Fruit fly (Drosophila melanogaster) whole organism, embryonic: Measurements from ENCODE around the gene Irk1.

ENCODE experiments used
- Ada2b ChIP-seq: fragments of 200-800 bp; sonication (Bioruptor generic); IDR thresholded peaks from 2 replicates; pipeline ENCODE4 v1.3.6; 2022; ENCODE audit warnings: missing biosample characterization, missing genetic modification characterization
- Asciz ChIP-seq: fragments of 200-800 bp; sonication (Bioruptor generic); optimal IDR thresholded peaks from 2 replicates; lab custom pipeline; 2017; ENCODE audit warnings: missing biosample characterization, mild to moderate bottlenecking, missing genetic modification characterization, missing genetic modification reagents
- CG10654 ChIP-seq: fragments of 200-800 bp; sonication (Bioruptor generic); optimal IDR thresholded peaks from 2 replicates; lab custom pipeline; 2016; ENCODE audit warnings: missing biosample characterization, missing genetic modification characterization
- CG11695 ChIP-seq: fragments of 200-800 bp; sonication (Bioruptor generic); IDR thresholded peaks from 3 replicates; pipeline ENCODE4 v1.3.6; 2022; ENCODE audit warnings: missing biosample characterization, missing genetic modification characterization
- CG12236 ChIP-seq: fragments of 200-800 bp; sonication (Bioruptor generic); optimal IDR thresholded peaks from 2 replicates; lab custom pipeline; 2016; ENCODE audit warnings: missing biosample characterization, missing genetic modification characterization
- CG1529 ChIP-seq: fragments of 200-800 bp; sonication (Bioruptor generic); optimal IDR thresholded peaks from 3 replicates; lab custom pipeline; 2018; ENCODE audit warnings: missing biosample characterization, missing genetic modification characterization
- CG15696 ChIP-seq: fragments of 200-800 bp; sonication (Bioruptor generic); optimal IDR thresholded peaks from 2 replicates; lab custom pipeline; 2019; ENCODE audit warnings: missing biosample characterization, mild to moderate bottlenecking, missing genetic modification characterization, moderate library complexity
- CG2116 ChIP-seq: fragments of 200-800 bp; sonication (Bioruptor generic); optimal IDR thresholded peaks from 3 replicates; lab custom pipeline; 2018; ENCODE audit warnings: missing biosample characterization, mild to moderate bottlenecking, missing genetic modification characterization
- CG2199 ChIP-seq: fragments of 200-800 bp; sonication (Bioruptor generic); IDR thresholded peaks from 3 replicates; pipeline ENCODE4 v1.3.6; 2022; ENCODE audit warnings: missing biosample characterization, missing genetic modification characterization
- CG2712 ChIP-seq: fragments of 200-800 bp; optimal IDR thresholded peaks from 3 replicates; lab custom pipeline; 2019; ENCODE audit warnings: missing biosample characterization, mild to moderate bottlenecking, missing genetic modification characterization, moderate library complexity
- CG2889 ChIP-seq: fragments of 200-800 bp; sonication (Bioruptor generic); IDR thresholded peaks from 3 replicates; pipeline ENCODE4 v1.3.6; 2022; ENCODE audit warnings: missing biosample characterization, missing genetic modification characterization
- CG3726 ChIP-seq: fragments of 200-800 bp; sonication (Bioruptor generic); IDR thresholded peaks from 3 replicates; pipeline ENCODE4, ENCODE4 v1.3.6; 2022; ENCODE audit warnings: missing biosample characterization, missing genetic modification characterization
- CG3838 ChIP-seq: fragments of 200-800 bp; sonication (Bioruptor generic); optimal IDR thresholded peaks from 3 replicates; lab custom pipeline; 2016; ENCODE audit warnings: missing biosample characterization, missing genetic modification characterization
- CG4360 ChIP-seq: fragments of 200-800 bp; sonication (Bioruptor generic); IDR thresholded peaks from 2 replicates; pipeline ENCODE4 v1.3.6; 2022; ENCODE audit warnings: missing biosample characterization, missing genetic modification characterization
- CG6791 ChIP-seq: fragments of 200-800 bp; sonication (Bioruptor generic); IDR thresholded peaks from 3 replicates; pipeline ENCODE4 v1.3.6; 2022; ENCODE audit warnings: missing biosample characterization, missing genetic modification characterization; ENCODE audit not compliant: partially characterized antibody
- Dbx ChIP-seq: fragments of 200-800 bp; sonication (Bioruptor generic); IDR thresholded peaks from 3 replicates; pipeline ENCODE4 v1.3.6; 2022; ENCODE audit warnings: missing biosample characterization, missing genetic modification characterization
- Deaf1 ChIP-seq: fragments of 200-800 bp; optimal IDR thresholded peaks from 3 replicates; lab custom pipeline; 2019; ENCODE audit warnings: missing biosample characterization, mild to moderate bottlenecking, missing genetic modification characterization, moderate library complexity
- Eip74EF ChIP-seq, 2 experiments: fragments of 200-800 bp in 1 of 2; fragments of >200 bp in 1 of 2; sonication (Bioruptor generic) in 1 of 2; optimal IDR thresholded peaks; 2 replicates each; lab custom pipeline; 2017 to 2019; ENCODE audit warnings: missing biosample characterization in 2 of 2, missing genetic modification characterization in 2 of 2, mild to moderate bottlenecking in 1 of 2, moderate library complexity in 1 of 2
- Ets65A ChIP-seq: fragments of 200-800 bp; sonication (Bioruptor generic); peaks from one replicate; lab custom pipeline; 2016; ENCODE audit warnings: missing biosample characterization, missing genetic modification characterization
- Meics ChIP-seq: fragments of 200-800 bp; sonication (Bioruptor generic); optimal IDR thresholded peaks from 2 replicates; lab custom pipeline; 2017; ENCODE audit warnings: missing biosample characterization, mild to moderate bottlenecking, missing genetic modification characterization
- Nf-YB ChIP-seq: fragments of 200-800 bp; sonication (Bioruptor generic); optimal IDR thresholded peaks from 3 replicates; lab custom pipeline; 2019; ENCODE audit warnings: missing biosample characterization, mild to moderate bottlenecking, missing genetic modification characterization, moderate library complexity
- Nf-YC ChIP-seq: fragments of 200-800 bp; optimal IDR thresholded peaks from 3 replicates; lab custom pipeline; 2019; ENCODE audit warnings: missing biosample characterization, mild to moderate bottlenecking, missing genetic modification characterization, moderate library complexity
- Taf1 ChIP-seq: fragments of 200-800 bp; sonication (Bioruptor generic); IDR thresholded peaks from 2 replicates; pipeline ENCODE4 v1.3.6; 2022; ENCODE audit warnings: missing biosample characterization, missing genetic modification characterization
- Xbp1 ChIP-seq: fragments of 200-800 bp; sonication (Bioruptor generic); optimal IDR thresholded peaks from 3 replicates; lab custom pipeline; 2016; ENCODE audit warnings: missing biosample characterization, mild to moderate bottlenecking, missing genetic modification characterization
- az2 ChIP-seq: fragments of 200-800 bp; sonication (Bioruptor generic); optimal IDR thresholded peaks from 3 replicates; lab custom pipeline; 2016; ENCODE audit warnings: missing biosample characterization, missing genetic modification characterization
- bigmax ChIP-seq: fragments of 200-800 bp; sonication (Bioruptor generic); optimal IDR thresholded peaks from 2 replicates; lab custom pipeline; 2018; ENCODE audit warnings: missing biosample characterization, mild to moderate bottlenecking, missing genetic modification characterization
- cg ChIP-seq: fragments of 200-800 bp; sonication (Bioruptor generic); optimal IDR thresholded peaks from 3 replicates; lab custom pipeline; 2019; ENCODE audit warnings: missing biosample characterization, mild to moderate bottlenecking, missing genetic modification characterization, moderate library complexity
- chinmo ChIP-seq: fragments of 200-800 bp; sonication (Bioruptor generic); IDR thresholded peaks from 4 replicates; pipeline ENCODE4 v1.3.6; 2022; ENCODE audit warnings: missing biosample characterization, missing genetic modification characterization; ENCODE audit not compliant: partially characterized antibody
- chm ChIP-seq: fragments of 200-800 bp; sonication (Bioruptor generic); IDR thresholded peaks from 2 replicates; pipeline ENCODE4 v1.3.6; 2022; ENCODE audit warnings: missing biosample characterization, missing genetic modification characterization
- fru ChIP-seq: fragments of >200 bp; optimal IDR thresholded peaks from 2 replicates; lab custom pipeline; 2017
- gcm ChIP-seq: fragments of 200-800 bp; sonication (Bioruptor generic); optimal IDR thresholded peaks from 2 replicates; lab custom pipeline; 2019; ENCODE audit warnings: missing biosample characterization, mild to moderate bottlenecking, missing genetic modification characterization, moderate library complexity
- gro ChIP-seq: fragments of 200-800 bp; sonication (Bioruptor generic); optimal IDR thresholded peaks from 2 replicates; lab custom pipeline; 2016; ENCODE audit warnings: missing biosample characterization, missing genetic modification characterization
- her ChIP-seq: fragments of 200-800 bp; sonication (Bioruptor generic); optimal IDR thresholded peaks from 2 replicates; lab custom pipeline; 2016; ENCODE audit warnings: missing biosample characterization, missing genetic modification characterization
- mirr ChIP-seq: fragments of 200-800 bp; sonication (Bioruptor generic); optimal IDR thresholded peaks from 3 replicates; lab custom pipeline; 2018; ENCODE audit warnings: missing biosample characterization, mild to moderate bottlenecking, missing genetic modification characterization
- nau ChIP-seq: fragments of 200-800 bp; sonication (Bioruptor generic); optimal IDR thresholded peaks from 3 replicates; lab custom pipeline; 2017; ENCODE audit warnings: missing biosample characterization, mild to moderate bottlenecking, missing genetic modification characterization, missing genetic modification reagents
- phol ChIP-seq: fragments of 200-800 bp; sonication (Bioruptor generic); optimal IDR thresholded peaks from 3 replicates; lab custom pipeline; 2018; ENCODE audit warnings: missing biosample characterization, mild to moderate bottlenecking, missing genetic modification characterization, moderate library complexity
- prd ChIP-seq, 3 experiments: fragments of >200 bp in 2 of 3; fragments of 200-800 bp in 1 of 3; sonication (Bioruptor generic) in 1 of 3; optimal IDR thresholded peaks in 2 of 3; IDR thresholded peaks in 1 of 3; 2 replicates in 2 of 3; 3 replicates in 1 of 3; pipeline versions ENCODE4 v1.3.6 to Lab custom; 2017 to 2022; ENCODE audit warnings: missing biosample characterization in 1 of 3, missing genetic modification characterization in 1 of 3
- seq ChIP-seq: fragments of 200-800 bp; sonication (Bioruptor generic); IDR thresholded peaks from 2 replicates; pipeline ENCODE4 v1.3.6; 2022; ENCODE audit warnings: missing biosample characterization, missing genetic modification characterization
- slbo ChIP-seq: fragments of 200-800 bp; sonication (Bioruptor generic); IDR thresholded peaks from 2 replicates; pipeline ENCODE4 v1.3.6; 2022; ENCODE audit warnings: missing biosample characterization, missing genetic modification characterization
- slp2 ChIP-seq: fragments of 200-800 bp; sonication (Bioruptor generic); optimal IDR thresholded peaks from 2 replicates; lab custom pipeline; 2016; ENCODE audit warnings: missing biosample characterization, missing genetic modification characterization
- so ChIP-seq: fragments of 200-800 bp; sonication (Bioruptor generic); IDR thresholded peaks from 3 replicates; pipeline ENCODE4 v1.3.6; 2022; ENCODE audit warnings: missing biosample characterization, missing genetic modification characterization
- sug ChIP-seq: fragments of 200-800 bp; optimal IDR thresholded peaks from 2 replicates; lab custom pipeline; 2019; ENCODE audit warnings: missing biosample characterization, mild to moderate bottlenecking, missing genetic modification characterization, moderate library complexity
- tin ChIP-seq: fragments of 200-800 bp; sonication (Bioruptor generic); optimal IDR thresholded peaks from 3 replicates; lab custom pipeline; 2016; ENCODE audit warnings: missing biosample characterization, missing genetic modification characterization
- yki ChIP-seq: fragments of >200 bp; optimal IDR thresholded peaks from 3 replicates; lab custom pipeline; 2018
- z ChIP-seq: fragments of 200-800 bp; sonication (Bioruptor generic); IDR thresholded peaks from 3 replicates; pipeline ENCODE4 v1.3.6; 2022; ENCODE audit warnings: missing biosample characterization, missing genetic modification characterization
- zfh2 ChIP-seq: fragments of 200-800 bp; sonication (Bioruptor generic); optimal IDR thresholded peaks from 2 replicates; lab custom pipeline; 2016; ENCODE audit warnings: missing biosample characterization, missing genetic modification characterization

Gene Irk1

DNA sequence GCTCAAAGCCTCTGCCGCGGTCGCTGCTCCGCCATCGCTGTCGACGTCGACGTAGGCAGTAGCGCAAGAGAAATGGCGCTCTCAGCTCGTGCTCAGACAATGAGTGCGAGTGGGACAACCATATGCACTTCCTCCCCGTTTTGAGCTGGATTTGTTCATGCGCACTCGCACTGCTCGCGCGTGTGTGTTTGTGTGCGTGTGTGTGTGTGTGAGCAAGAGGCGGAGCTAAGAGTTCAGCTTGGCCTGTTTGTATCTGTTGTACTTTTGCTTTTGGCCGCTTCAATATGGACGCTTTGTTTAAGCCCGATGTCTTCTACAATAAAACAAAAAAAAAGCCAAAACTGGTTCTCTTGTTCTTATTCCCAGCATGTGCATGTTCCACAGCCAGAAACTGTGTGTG, 33.0 kb downstream of the Irk1 start (continued):
- TF ChIP-seq chinmo (peak; percentile 77; the same call in 1 of the 4 replicates), gro (GFP tag; lab: Kevin White, UChicago) (no peak), Meics (GFP tag; lab: Kevin White, UChicago) (no peak), her (GFP tag; lab: Kevin White, UChicago) (peak; percentile 7), z (GFP tag; lab: Robert Waterston, UW) (peak; percentile 78), gcm (peak; percentile 30)

DNA sequence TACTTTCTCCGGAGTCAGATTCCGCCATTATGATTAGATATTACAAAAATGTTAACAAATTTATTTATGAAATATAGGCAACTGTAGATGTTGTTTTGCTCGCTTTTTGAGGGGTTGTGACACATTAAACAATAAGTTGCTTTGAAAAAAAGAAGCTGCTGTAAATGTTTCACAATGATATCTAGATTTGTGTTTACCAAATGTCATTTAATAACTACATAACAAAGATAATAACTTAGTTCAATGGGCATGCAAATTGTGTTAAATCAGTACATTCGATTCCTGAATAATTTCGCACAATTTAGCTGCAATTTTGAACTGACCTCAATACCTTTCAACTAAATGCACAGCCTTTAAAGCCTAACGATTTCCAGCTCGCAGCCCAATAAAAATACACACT, 35.8 kb downstream of the Irk1 start, which contains the start of gene fzo:
fzo (minus strand) TSS at position 101 of the 400 bp plus-strand sequence.
- no peak for TF ChIP-seq Eip74EF (GFP tag; optimal IDR thresholded peaks at IDR 0.05; lab: Kevin White, UChicago)
- no peak for TF ChIP-seq Deaf1 (tag; lab: Kevin White, UChicago)
- no peak for TF ChIP-seq tin
- TF ChIP-seq gcm, result no peak
- TF ChIP-seq CG4360, result no peak
- TF ChIP-seq CG10654 (GFP tag; lab: Kevin White, UChicago), result no peak

DNA sequence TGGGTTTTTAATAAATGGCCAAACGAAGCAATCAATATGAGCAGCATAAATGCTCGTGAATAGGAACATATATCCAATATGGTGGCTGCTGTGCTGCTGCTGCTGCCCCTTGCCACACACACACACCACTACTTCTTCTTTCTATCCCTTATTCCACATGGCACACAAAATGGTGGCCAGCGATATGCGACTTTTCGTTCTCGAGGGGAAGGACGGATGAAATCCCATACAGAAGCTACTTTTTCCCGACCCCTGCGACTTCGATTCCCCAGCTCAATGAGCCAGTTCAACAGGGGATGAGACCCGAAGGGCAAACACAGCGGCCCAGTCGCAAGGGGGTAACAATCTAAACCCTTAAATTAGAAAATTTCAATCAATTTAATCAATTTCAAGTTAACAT, 39.1 kb downstream of the Irk1 start:
- TF ChIP-seq seq (GFP tag; lab: Robert Waterston, UW) (peak; percentile 76; the same call in 1 of the 2 replicates), CG15696 (tag; lab: Kevin White, UChicago) (no peak), CG12236 (GFP tag; lab: Kevin White, UChicago) (no peak), slp2 (GFP tag; lab: Kevin White, UChicago) (no peak), nau (GFP tag; lab: Kevin White, UChicago) (no peak), Ada2b (no peak), CG3726 (GFP tag; lab: Robert Waterston, UW) (no peak), so (GFP tag; lab: Robert Waterston, UW) (no peak), CG3838 (GFP tag; lab: Kevin White, UChicago) (no peak), CG2199 (no peak), fru (lab: Kevin White, UChicago) (no peak), Nf-YB (peak; percentile 71), phol (tag; lab: Kevin White, UChicago) (peak; percentile 40), Nf-YC (tag; lab: Kevin White, UChicago) (peak; percentile 76), az2 (GFP tag; lab: Kevin White, UChicago) (no peak), CG1529 (no peak), CG2889 (GFP tag; lab: Robert Waterston, UW) (no peak), CG6791 (GFP tag; lab: Robert Waterston, UW) (no peak), slbo (GFP tag; lab: Robert Waterston, UW) (no peak), cg (peak; percentile 40), chm (GFP tag; lab: Robert Waterston, UW) (no peak), CG2116 (GFP tag; lab: Kevin White, UChicago) (no peak), bigmax (GFP tag; lab: Kevin White, UChicago) (no peak)
- TF ChIP-seq, all 482 proteins: peak for 5

DNA sequence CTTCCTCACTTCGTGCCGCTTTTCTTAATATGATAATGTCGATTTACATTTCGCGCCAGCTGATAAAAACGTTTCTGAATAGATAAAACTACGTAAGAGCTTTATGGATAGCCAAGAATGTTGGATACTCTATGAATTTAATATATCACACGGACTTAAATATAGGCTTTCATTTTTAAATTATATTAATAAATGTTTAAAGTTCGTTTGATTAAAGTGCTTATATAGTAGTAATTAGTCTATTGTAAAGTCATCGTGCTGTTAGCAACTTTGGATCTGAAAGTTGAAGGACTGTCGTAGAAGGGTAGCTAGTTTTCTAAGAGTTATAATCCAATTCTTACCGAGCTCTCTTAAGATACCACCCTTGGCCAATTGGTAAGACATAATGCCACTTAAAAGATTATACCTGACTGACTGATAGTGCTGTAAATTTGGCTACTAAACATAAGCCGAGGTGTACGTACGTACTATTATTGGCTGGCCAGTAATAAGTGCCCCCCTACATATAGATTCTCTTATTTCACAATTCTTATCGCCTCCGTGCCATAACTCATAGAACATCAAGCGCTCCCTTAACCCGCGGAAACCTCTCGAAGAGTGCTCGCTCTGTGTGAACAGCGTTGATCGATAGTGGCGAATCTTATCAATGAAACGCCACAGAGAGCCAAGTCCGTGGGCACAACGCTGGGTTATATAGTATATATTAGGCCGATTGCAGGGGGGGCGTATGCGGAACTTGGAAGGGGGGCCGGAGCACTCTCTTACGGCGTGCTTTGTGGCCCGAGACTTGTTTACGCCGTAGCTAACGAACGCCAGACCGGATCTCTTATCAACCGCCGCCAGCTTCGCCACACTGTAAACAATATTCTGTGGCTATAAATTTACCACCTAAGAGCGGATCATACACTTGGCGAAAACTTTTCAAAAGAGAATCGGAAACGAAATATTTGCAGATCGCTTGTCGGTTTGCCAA, 42.4 kb downstream of the Irk1 start:
- peak; percentile 2 for TF ChIP-seq Ets65A (GFP tag; lab: Kevin White, UChicago)
- TF ChIP-seq CG11695 (GFP tag; lab: Robert Waterston, UW), result 0 out of 3 replicates have a peak, but pooled peaks have one; percentile 43
- TF ChIP-seq prd (optimal IDR thresholded peaks at IDR 0.05; lab: Kevin White, UChicago), result no peak
- no peak for TF ChIP-seq prd (GFP tag; IDR thresholded peaks at IDR 0.05; lab: Robert Waterston, UW)
- peak; percentile 62 for TF ChIP-seq mirr
- peak; percentile 100 for TF ChIP-seq sug (tag; lab: Kevin White, UChicago)
- TF ChIP-seq her (GFP tag; lab: Kevin White, UChicago), result peak; percentile 15
- peak; percentile 45; the same call in 2 of the 3 replicates for TF ChIP-seq Dbx (GFP tag; lab: Robert Waterston, UW)
- TF ChIP-seq zfh2, result peak; percentile 9
- peak; percentile 18 for TF ChIP-seq CG2712
- TF ChIP-seq Taf1, result peak; percentile 17; the same call in 1 of the 2 replicates
- TF ChIP-seq yki (lab: Kevin White, UChicago), result no peak
- no peak for TF ChIP-seq Asciz
- peak; percentile 7 for TF ChIP-seq phol (tag; lab: Kevin White, UChicago)
- TF ChIP-seq Xbp1, result peak; percentile 20
